Worm (Caenorhabditis elegans) whole organism, L3 larva: ENCODE measurements around the gene F19H6.5.

Experiments used
- R02D3.7 ChIP-seq: fragments of 150-350 bp; optimal IDR thresholded peaks from 2 replicates; lab custom pipeline; 2014; ENCODE audit warnings: missing biosample characterization, missing genetic modification characterization
- ZK546.5 ChIP-seq: sonication (generic microtip); optimal IDR thresholded peaks from 2 replicates; lab custom pipeline; 2017; ENCODE audit warnings: missing biosample characterization, missing genetic modification characterization
- ceh-28 ChIP-seq: fragments of 150-350 bp; optimal IDR thresholded peaks from 2 replicates; lab custom pipeline; 2014; ENCODE audit warnings: missing biosample characterization, missing genetic modification reagents, missing genetic modification characterization
- ceh-9 ChIP-seq: sonication (generic microtip); optimal IDR thresholded peaks from 2 replicates; lab custom pipeline; 2018; ENCODE audit warnings: missing biosample characterization, missing genetic modification characterization
- daf-12 ChIP-seq: fragments of 150-350 bp; optimal IDR thresholded peaks from 2 replicates; lab custom pipeline; 2014; ENCODE audit warnings: missing biosample characterization, missing genetic modification reagents, missing genetic modification characterization
- egl-27 ChIP-seq: sonication (generic microtip); optimal IDR thresholded peaks from 4 replicates; lab custom pipeline; 2017; ENCODE audit warnings: missing biosample characterization, missing genetic modification reagents, missing genetic modification characterization
- egl-5 ChIP-seq: fragments of 150-350 bp; optimal IDR thresholded peaks from 2 replicates; lab custom pipeline; 2017; ENCODE audit warnings: missing biosample characterization, missing genetic modification reagents, missing genetic modification characterization, inconsistent platforms
- elt-2 ChIP-seq: sonication (generic microtip); optimal IDR thresholded peaks from 2 replicates; lab custom pipeline; 2016; ENCODE audit warnings: missing genetic modification reagents, mild to moderate bottlenecking, missing genetic modification characterization, missing compliant biosample characterization
- elt-3 ChIP-seq, 3 experiments: fragments of 150-350 bp in 1 of 3; sonication (generic microtip) in 2 of 3; optimal IDR thresholded peaks; 2 replicates in 2 of 3; 4 replicates in 1 of 3; lab custom pipeline; 2014 to 2017; ENCODE audit warnings: missing biosample characterization in 3 of 3, missing genetic modification characterization in 3 of 3
- eor-1 ChIP-seq, 2 experiments: fragments of 150-350 bp; optimal IDR thresholded peaks; 2 replicates each; lab custom pipeline; 2014 to 2018; ENCODE audit warnings: missing biosample characterization in 2 of 2, missing genetic modification characterization in 2 of 2
- fkh-10 ChIP-seq: sonication (generic microtip); optimal IDR thresholded peaks from 2 replicates; lab custom pipeline; 2017; ENCODE audit warnings: missing biosample characterization, missing genetic modification reagents, missing genetic modification characterization
- fkh-2 ChIP-seq: fragments of 150-350 bp; optimal IDR thresholded peaks from 2 replicates; lab custom pipeline; 2014; ENCODE audit warnings: missing biosample characterization, missing genetic modification reagents, missing genetic modification characterization
- hmg-11 ChIP-seq: sonication (generic microtip); optimal IDR thresholded peaks from 2 replicates; lab custom pipeline; 2016; ENCODE audit warnings: missing genetic modification characterization, missing compliant biosample characterization
- lin-39 ChIP-seq: fragments of 150-350 bp; optimal IDR thresholded peaks from 2 replicates; lab custom pipeline; 2018; ENCODE audit warnings: missing biosample characterization, missing genetic modification reagents, missing genetic modification characterization
- lsy-12 ChIP-seq: sonication (generic microtip); optimal IDR thresholded peaks from 2 replicates; lab custom pipeline; 2016; ENCODE audit warnings: mild to moderate bottlenecking, missing genetic modification characterization, missing compliant biosample characterization
- mdl-1 ChIP-seq: fragments of 150-350 bp; optimal IDR thresholded peaks from 2 replicates; lab custom pipeline; 2014; ENCODE audit warnings: missing biosample characterization, missing genetic modification characterization
- mml-1 ChIP-seq: fragments of 150-350 bp; sonication (generic microtip); optimal IDR thresholded peaks from 3 replicates; lab custom pipeline; 2014; ENCODE audit warnings: missing biosample characterization, missing genetic modification characterization
- nfya-1 ChIP-seq: sonication (generic microtip); optimal IDR thresholded peaks from 2 replicates; lab custom pipeline; 2017; ENCODE audit warnings: missing genetic modification characterization, mild to moderate bottlenecking, missing compliant biosample characterization, antibody characterized with exemption, moderate library complexity; ENCODE audit not compliant: insufficient read depth
- nhr-12 ChIP-seq: fragments of 150-350 bp; optimal IDR thresholded peaks from 2 replicates; lab custom pipeline; 2014; ENCODE audit warnings: missing biosample characterization, missing genetic modification characterization
- nhr-23 ChIP-seq: fragments of 150-350 bp; optimal IDR thresholded peaks from 2 replicates; lab custom pipeline; 2014; ENCODE audit warnings: missing biosample characterization, missing genetic modification reagents, missing genetic modification characterization
- nhr-25 ChIP-seq: sonication (generic microtip); optimal IDR thresholded peaks from 2 replicates; lab custom pipeline; 2017; ENCODE audit warnings: missing biosample characterization, missing genetic modification characterization
- nhr-28 ChIP-seq: fragments of 150-350 bp; optimal IDR thresholded peaks from 2 replicates; lab custom pipeline; 2014; ENCODE audit warnings: missing biosample characterization, missing genetic modification characterization
- nhr-43 ChIP-seq: sonication (generic microtip); optimal IDR thresholded peaks from 2 replicates; lab custom pipeline; 2016; ENCODE audit warnings: mild to moderate bottlenecking, missing genetic modification characterization, missing compliant biosample characterization; ENCODE audit not compliant: poor library complexity, severe bottlenecking
- nhr-67 ChIP-seq: fragments of 150-350 bp; optimal IDR thresholded peaks from 2 replicates; lab custom pipeline; 2014; ENCODE audit warnings: missing biosample characterization, missing genetic modification characterization
- nhr-76 ChIP-seq: fragments of 150-350 bp; sonication (generic microtip); optimal IDR thresholded peaks from 5 replicates; lab custom pipeline; 2014; ENCODE audit warnings: missing biosample characterization, missing genetic modification characterization
- nhr-77 ChIP-seq: fragments of 150-350 bp; optimal IDR thresholded peaks from 2 replicates; lab custom pipeline; 2014; ENCODE audit warnings: missing biosample characterization, missing genetic modification characterization
- pha-4 ChIP-seq: fragments of 150-350 bp; optimal IDR thresholded peaks from 2 replicates; lab custom pipeline; 2014; ENCODE audit warnings: missing biosample characterization, missing genetic modification reagents, missing genetic modification characterization
- pqm-1 ChIP-seq: fragments of 150-350 bp; optimal IDR thresholded peaks from 2 replicates; lab custom pipeline; 2017; ENCODE audit warnings: missing biosample characterization, missing genetic modification characterization, inconsistent platforms
- sea-2 ChIP-seq: fragments of 150-350 bp; sonication (generic microtip); optimal IDR thresholded peaks from 4 replicates; lab custom pipeline; 2014; ENCODE audit warnings: missing biosample characterization, missing genetic modification reagents, missing genetic modification characterization
- skn-1 ChIP-seq: fragments of 150-350 bp; optimal IDR thresholded peaks from 2 replicates; lab custom pipeline; 2014; ENCODE audit warnings: missing biosample characterization, missing genetic modification characterization
- snpc-4 ChIP-seq: fragments of 150-350 bp; optimal IDR thresholded peaks from 2 replicates; lab custom pipeline; 2014; ENCODE audit warnings: missing biosample characterization, missing genetic modification characterization
- tbx-2 ChIP-seq: sonication (generic microtip); optimal IDR thresholded peaks from 2 replicates; lab custom pipeline; 2016; ENCODE audit warnings: mild to moderate bottlenecking, missing genetic modification characterization, missing compliant biosample characterization
- unc-39 ChIP-seq: sonication (generic microtip); optimal IDR thresholded peaks from 4 replicates; lab custom pipeline; 2017; ENCODE audit warnings: missing biosample characterization, missing genetic modification characterization
- ztf-11 ChIP-seq: fragments of 150-350 bp; optimal IDR thresholded peaks from 2 replicates; lab custom pipeline; 2014; ENCODE audit warnings: missing biosample characterization, missing genetic modification characterization
- ztf-4 ChIP-seq: fragments of 150-350 bp; optimal IDR thresholded peaks from 2 replicates; lab custom pipeline; 2014; ENCODE audit warnings: missing biosample characterization, missing genetic modification characterization

The F19H6.5 gene

DNA sequence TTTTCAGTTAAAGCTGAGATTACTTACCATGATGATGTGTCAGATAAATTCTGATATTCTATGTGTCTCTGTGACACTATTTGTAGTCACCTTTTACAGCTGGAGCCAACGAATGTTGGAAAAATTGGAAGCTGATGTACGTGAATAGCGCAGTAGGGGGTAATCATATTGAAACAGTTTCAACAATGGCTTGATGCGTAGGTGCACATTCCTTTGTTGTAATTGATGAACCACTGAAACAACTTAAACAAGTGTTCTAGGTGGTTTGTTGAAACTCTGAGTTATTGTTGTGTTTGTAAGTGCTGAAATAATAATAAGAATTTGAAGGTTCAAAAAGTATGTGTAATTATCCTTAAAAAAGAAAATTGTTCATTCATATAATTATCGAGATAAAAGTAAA lies 8.1 kb downstream of the F19H6.5 start, which contains the start of gene nspc-12:
Gene nspc-12 (minus strand): TSS at position 101 of the 400 bp plus-strand sequence.
- TF ChIP-seq mdl-1 (tag; lab: Kevin White, UChicago) (no peak), lsy-12 (tag; lab: Kevin White, UChicago) (no peak), ztf-4 (tag; lab: Kevin White, UChicago) (no peak), nhr-67 (tag; lab: Kevin White, UChicago) (no peak), tbx-2 (no peak), egl-27 (tag; lab: Kevin White, UChicago) (no peak), ztf-11 (tag; lab: Kevin White, UChicago) (no peak), elt-2 (tag; lab: Kevin White, UChicago) (no peak)
- TF ChIP-seq, all 47 proteins: peak for 0

DNA sequence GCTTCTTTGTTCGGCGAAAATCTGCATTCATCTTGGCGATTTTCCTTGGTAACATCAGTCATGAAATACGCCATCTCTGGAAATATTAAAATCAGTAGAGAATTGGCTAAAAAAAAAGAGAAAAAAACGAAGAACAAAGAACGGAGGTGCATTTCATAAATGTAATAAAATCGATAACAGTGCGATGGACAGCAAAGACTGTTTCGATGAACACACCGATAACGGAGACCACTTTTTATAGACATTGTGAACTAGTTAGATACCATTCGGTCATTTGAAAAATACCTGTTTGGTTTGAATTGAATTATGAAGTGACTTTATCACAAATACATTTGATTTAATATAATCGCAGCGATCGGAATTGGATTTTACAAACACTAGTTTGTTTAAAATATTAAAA lies 11.8 kb downstream of the F19H6.5 start, which contains the start of gene F42F12.4:
Gene F42F12.4 (minus strand): TSS at position 76 of the 400 bp plus-strand sequence.
- TF ChIP-seq ceh-28 (tag; lab: Kevin White, UChicago) = peak; percentile 63
- TF ChIP-seq pqm-1 (tag; lab: Kevin White, UChicago) = peak; percentile 3
- no peak for TF ChIP-seq skn-1 (tag; lab: Kevin White, UChicago)
- TF ChIP-seq elt-2 (tag; lab: Kevin White, UChicago) = peak; percentile 29
- TF ChIP-seq eor-1 (tag; optimal IDR thresholded peaks at IDR 0.05; lab: Kevin White, UChicago) = no peak

DNA sequence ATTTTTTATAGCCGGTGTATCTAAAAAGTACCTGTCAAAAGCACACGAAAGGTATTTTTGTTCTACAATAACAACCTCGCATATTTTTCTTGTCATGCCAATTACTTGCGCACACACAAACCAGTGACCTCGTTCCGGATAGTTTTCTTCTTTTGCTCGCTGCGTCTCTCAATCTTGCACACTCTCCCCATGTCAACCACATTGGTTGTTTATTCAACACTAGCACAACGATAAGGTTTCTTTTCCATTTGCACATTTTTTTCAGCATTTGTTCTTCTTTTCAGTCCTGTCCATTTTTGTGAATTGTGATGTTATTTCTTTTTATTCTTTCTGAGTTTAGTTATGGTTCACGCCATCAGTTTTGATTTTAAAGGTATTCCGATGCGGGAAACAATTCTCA lies 14.5 kb downstream of the F19H6.5 start, which contains the start of gene F42F12.3:
Gene F42F12.3 (plus strand): TSS at position 372 of the 400 bp plus-strand sequence.
- TF ChIP-seq nhr-23 (tag; lab: Kevin White, UChicago) (peak; percentile 14), sea-2 (no peak), tbx-2 (no peak), elt-2 (tag; lab: Kevin White, UChicago) (peak; percentile 15), pqm-1 (tag; lab: Kevin White, UChicago) (peak; percentile 45), R02D3.7 (tag; lab: Kevin White, UChicago) (no peak), fkh-10 (GFP tag; lab: Kevin White, UChicago) (no peak), nhr-76 (tag; lab: Kevin White, UChicago) (no peak), pha-4 (tag; lab: Kevin White, UChicago) (peak; percentile 55)

DNA sequence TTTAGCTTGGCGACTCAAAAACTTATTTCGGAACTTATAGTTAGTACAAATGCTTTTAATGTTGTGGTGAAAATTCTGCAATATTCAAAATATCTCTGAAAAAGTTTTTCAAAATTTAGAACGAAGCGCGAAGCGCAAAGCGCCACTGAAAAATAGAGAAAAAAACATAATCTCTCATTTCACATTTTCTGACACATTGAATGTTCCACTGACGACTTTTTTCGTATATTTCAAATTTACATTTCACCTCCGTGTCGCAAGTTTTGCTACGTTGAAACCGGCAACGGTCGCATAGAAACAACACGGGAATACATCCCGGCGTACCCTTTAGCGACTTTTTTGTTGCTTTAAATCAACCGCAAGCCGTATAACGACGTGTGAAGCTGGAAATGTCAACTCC lies 16.4 kb downstream of the F19H6.5 start, which contains the start of gene F42F12.14:
Gene F42F12.14 (plus strand): TSS at position 301 of the 400 bp plus-strand sequence.
- TF ChIP-seq egl-27 (tag; lab: Kevin White, UChicago) = no peak
- no peak for TF ChIP-seq elt-3 (tag; optimal IDR thresholded peaks at IDR 0.05; lab: Kevin White, UChicago)
- TF ChIP-seq mml-1 = no peak
- no peak for TF ChIP-seq ZK546.5 (tag; lab: Kevin White, UChicago)
- TF ChIP-seq nhr-28 (tag; lab: Kevin White, UChicago) = no peak
- TF ChIP-seq nhr-67 (tag; lab: Kevin White, UChicago) = no peak
- no peak for TF ChIP-seq lin-39 (tag; lab: Kevin White, UChicago)
- TF ChIP-seq nhr-25 (tag; lab: Kevin White, UChicago) = no peak
- TF ChIP-seq nhr-23 (tag; lab: Kevin White, UChicago) = no peak
- no peak for TF ChIP-seq skn-1 (tag; lab: Kevin White, UChicago)
- TF ChIP-seq sea-2 = no peak

DNA sequence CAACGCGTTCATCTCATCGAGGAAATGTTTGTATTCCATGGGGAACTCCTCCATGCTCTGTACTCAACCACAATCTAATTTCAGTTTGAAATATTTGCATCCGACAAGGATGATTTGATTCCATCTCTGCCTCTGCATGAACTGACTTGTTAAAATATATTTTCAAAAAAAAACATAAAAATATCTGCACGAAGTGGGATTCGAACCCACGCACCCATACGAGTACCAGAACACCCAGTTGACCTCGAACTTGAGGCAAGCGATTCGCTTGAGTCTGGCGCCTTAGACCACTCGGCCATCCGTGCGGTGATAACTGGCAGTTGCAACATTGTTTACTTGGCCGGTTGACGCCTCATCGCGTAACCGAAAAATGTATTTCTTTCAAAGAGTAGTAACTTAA lies 16.9 kb downstream of the F19H6.5 start:
- TF ChIP-seq elt-2 (tag; lab: Kevin White, UChicago) (peak; percentile 49), nhr-67 (tag; lab: Kevin White, UChicago) (no peak), skn-1 (tag; lab: Kevin White, UChicago) (peak; percentile 51), nfya-1 (peak; percentile 26), ztf-11 (tag; lab: Kevin White, UChicago) (no peak), egl-5 (no peak), nhr-43 (tag; lab: Kevin White, UChicago) (peak; percentile 36), hmg-11 (tag; lab: Kevin White, UChicago) (peak; percentile 4), daf-12 (tag; lab: Kevin White, UChicago) (no peak)

DNA sequence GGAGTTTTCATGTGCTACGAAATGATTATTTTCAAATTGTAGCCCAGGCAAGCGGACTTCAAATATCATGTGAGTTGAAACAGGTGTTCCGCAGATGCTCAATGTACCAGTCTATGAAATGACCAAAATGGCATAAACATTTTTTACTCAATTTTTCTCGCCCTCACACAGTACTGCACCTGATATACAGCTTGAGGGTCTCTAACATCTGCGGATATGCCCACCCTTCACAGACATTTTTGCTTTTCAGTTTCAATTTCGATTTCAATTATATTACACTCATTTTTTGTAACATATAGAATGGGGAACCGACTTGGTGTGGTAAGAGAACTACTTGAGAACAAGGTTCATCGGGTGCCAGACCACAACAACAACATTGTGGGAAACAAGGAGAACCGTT lies 18.0 kb downstream of the F19H6.5 start, which contains the start of gene F42F12.11:
Gene F42F12.11 (plus strand): TSS at position 301 of the 400 bp plus-strand sequence.
- TF ChIP-seq fkh-10 (GFP tag; lab: Kevin White, UChicago) (no peak), ceh-9 (tag; lab: Kevin White, UChicago) (no peak), R02D3.7 (tag; lab: Kevin White, UChicago) (no peak), nfya-1 (no peak), pha-4 (tag; lab: Kevin White, UChicago) (no peak), nhr-43 (tag; lab: Kevin White, UChicago) (no peak), lsy-12 (tag; lab: Kevin White, UChicago) (no peak), mml-1 (no peak), eor-1 (tag; optimal IDR thresholded peaks at IDR 0.05; lab: Kevin White, UChicago) (no peak), fkh-2 (no peak), nhr-67 (tag; lab: Kevin White, UChicago) (no peak), nhr-25 (tag; lab: Kevin White, UChicago) (no peak), snpc-4 (tag; lab: Kevin White, UChicago) (no peak), nhr-12 (tag; lab: Kevin White, UChicago) (no peak), egl-27 (tag; lab: Kevin White, UChicago) (no peak), mdl-1 (tag; lab: Kevin White, UChicago) (no peak), ZK546.5 (tag; lab: Kevin White, UChicago) (no peak), pqm-1 (tag; lab: Kevin White, UChicago) (no peak), unc-39 (tag; lab: Kevin White, UChicago) (no peak), nhr-77 (tag; lab: Kevin White, UChicago) (no peak)
- TF ChIP-seq, all 47 proteins: peak for 0
